Fruit fly (Drosophila melanogaster) whole organism, wandering third instar larva: ENCODE results near the gene CG10280.

Experiments
- CrebA ChIP-seq: fragments of 200-800 bp; sonication (Bioruptor generic); optimal IDR thresholded peaks from 2 replicates; lab custom pipeline; 2016; ENCODE audit warnings: missing biosample characterization, mild to moderate bottlenecking, missing genetic modification characterization, borderline replicate concordance
- HLH106 ChIP-seq: fragments of 200-800 bp; optimal IDR thresholded peaks from 3 replicates; lab custom pipeline; 2019; ENCODE audit warnings: missing biosample characterization, mild to moderate bottlenecking, missing genetic modification characterization, moderate library complexity
- brk ChIP-seq: fragments of 200-800 bp; sonication (Bioruptor generic); optimal IDR thresholded peaks from 2 replicates; lab custom pipeline; 2016; ENCODE audit warnings: missing biosample characterization, mild to moderate bottlenecking, missing genetic modification characterization
- h ChIP-seq: fragments of 200-800 bp; sonication (Bioruptor generic); optimal IDR thresholded peaks from 3 replicates; lab custom pipeline; 2016; ENCODE audit warnings: missing biosample characterization, mild to moderate bottlenecking, missing genetic modification characterization
- sage ChIP-seq: fragments of 200-800 bp; sonication (Bioruptor generic); optimal IDR thresholded peaks from 2 replicates; lab custom pipeline; 2016; ENCODE audit warnings: missing biosample characterization, mild to moderate bottlenecking, missing genetic modification characterization
- tai ChIP-seq: sonication (Bioruptor generic); optimal IDR thresholded peaks from 2 replicates; lab custom pipeline; 2016; ENCODE audit warnings: missing biosample characterization, missing genetic modification characterization

DNA sequence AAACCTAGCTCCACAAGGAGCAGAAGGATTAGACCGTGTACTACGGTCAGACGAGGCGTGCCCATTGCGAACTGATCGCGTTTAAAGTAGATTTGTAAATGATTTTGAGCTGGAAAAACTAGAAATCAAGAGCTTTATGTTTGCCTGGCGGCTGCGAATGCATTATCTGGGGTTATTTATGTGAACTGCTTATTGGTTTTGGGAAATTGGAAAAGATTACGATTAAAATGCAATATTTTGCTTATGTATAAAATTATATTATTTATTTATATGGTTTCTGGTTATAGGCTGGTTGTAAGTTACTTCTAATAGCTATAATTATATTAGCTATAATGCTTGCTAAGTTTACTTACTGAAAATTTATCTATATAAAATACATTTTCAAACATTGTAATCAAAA lies 15.4 kb upstream of the CG10280 start, which contains the start of gene CtsL3:
- TF ChIP-seq brk (GFP tag; lab: Kevin White, UChicago) = no peak
- TF ChIP-seq sage (GFP tag; lab: Kevin White, UChicago) = no peak
- TF ChIP-seq HLH106 = no peak
- TF ChIP-seq CrebA (GFP tag; lab: Kevin White, UChicago) = no peak
- TF ChIP-seq tai = no peak
- TF ChIP-seq h (GFP tag; lab: Kevin White, UChicago) = no peak
